Worm (Caenorhabditis elegans): ENCODE data around the gene cft-1.

ce11 chrV:5536240-5536811 lies 2.3 kb upstream of the cft-1 start, which contains the start of the genes cox-16 and syp-2:
- no peak for TF ChIP-seq ceh-82 (tag; optimal IDR thresholded peaks at IDR 0.05)
- no peak for TF ChIP-seq nhr-11 (tag; optimal IDR thresholded peaks at IDR 0.05)
- no peak for TF ChIP-seq T26A8.4 (GFP tag; IDR thresholded peaks at IDR 0.05)
- no peak for TF ChIP-seq lsy-2 (tag; optimal IDR thresholded peaks at IDR 0.05)
- no peak for TF ChIP-seq nhr-28 (tag; optimal IDR thresholded peaks at IDR 0.05)
- no peak for TF ChIP-seq ceh-32 (tag; optimal IDR thresholded peaks at IDR 0.05; ENCODE audit: poor library complexity)
- TF ChIP-seq lin-15B (tag; optimal IDR thresholded peaks at IDR 0.05), result no peak
- no peak for TF ChIP-seq Y75B8A.6 (GFP tag; IDR thresholded peaks at IDR 0.05)

All from whole organism, L4 larva.